Fruit fly (Drosophila melanogaster) whole organism, adult: ENCODE measurements around the gene CG32099.

Source experiments
- CG11617 ChIP-seq: fragments of 200-800 bp; sonication (Bioruptor generic); optimal IDR thresholded peaks from 2 replicates; lab custom pipeline; 2017; ENCODE audit warnings: mild to moderate bottlenecking, missing biosample characterization, missing genetic modification reagents, missing genetic modification characterization
- CG12768 ChIP-seq: fragments of 200-800 bp; sonication (Bioruptor generic); optimal IDR thresholded peaks from 2 replicates; lab custom pipeline; 2017; ENCODE audit warnings: missing biosample characterization, missing genetic modification characterization, mild to moderate bottlenecking, moderate library complexity, missing genetic modification reagents
- CG14711 ChIP-seq: fragments of 200-800 bp; sonication (Bioruptor generic); optimal IDR thresholded peaks from 2 replicates; lab custom pipeline; 2018; ENCODE audit warnings: missing biosample characterization, mild to moderate bottlenecking, missing genetic modification characterization, moderate library complexity
- CG1620 ChIP-seq: fragments of 200-800 bp; sonication (Bioruptor generic); optimal IDR thresholded peaks from 2 replicates; lab custom pipeline; 2016; ENCODE audit warnings: missing biosample characterization, missing genetic modification characterization
- CG33017 ChIP-seq: fragments of 200-800 bp; sonication (Bioruptor generic); optimal IDR thresholded peaks from 2 replicates; lab custom pipeline; 2018; ENCODE audit warnings: missing biosample characterization, mild to moderate bottlenecking, missing genetic modification characterization, moderate library complexity
- CG5204 ChIP-seq: fragments of 200-800 bp; sonication (Bioruptor generic); optimal IDR thresholded peaks from 2 replicates; lab custom pipeline; 2016; ENCODE audit warnings: missing biosample characterization, missing genetic modification characterization
- CG7045 ChIP-seq: fragments of 200-800 bp; sonication (Bioruptor generic); optimal IDR thresholded peaks from 2 replicates; lab custom pipeline; 2017; ENCODE audit warnings: missing biosample characterization, mild to moderate bottlenecking, missing genetic modification characterization
- CG7101 ChIP-seq: fragments of 200-800 bp; sonication (Bioruptor generic); optimal IDR thresholded peaks from 2 replicates; lab custom pipeline; 2018; ENCODE audit warnings: missing biosample characterization, mild to moderate bottlenecking, missing genetic modification characterization, moderate library complexity
- Clk ChIP-seq: fragments of 200-800 bp; sonication (Bioruptor generic); optimal IDR thresholded peaks from 2 replicates; lab custom pipeline; 2017; ENCODE audit warnings: missing biosample characterization, missing genetic modification characterization
- Crg-1 ChIP-seq: fragments of 200-800 bp; sonication (Bioruptor generic); optimal IDR thresholded peaks from 2 replicates; lab custom pipeline; 2016; ENCODE audit warnings: missing biosample characterization, missing genetic modification characterization
- Hr96 ChIP-seq: fragments of 200-800 bp; sonication (Bioruptor generic); optimal IDR thresholded peaks from 2 replicates; lab custom pipeline; 2016; ENCODE audit warnings: missing biosample characterization, missing genetic modification characterization
- Mnt ChIP-seq: fragments of 200-800 bp; sonication (Bioruptor generic); optimal IDR thresholded peaks from 2 replicates; lab custom pipeline; 2016; ENCODE audit warnings: missing biosample characterization, mild to moderate bottlenecking, missing genetic modification characterization
- bab1 ChIP-seq: fragments of 200-800 bp; sonication (Bioruptor generic); optimal IDR thresholded peaks from 3 replicates; lab custom pipeline; 2019; ENCODE audit warnings: missing biosample characterization, mild to moderate bottlenecking, missing genetic modification characterization, moderate library complexity
- cic ChIP-seq: fragments of 200-800 bp; sonication (Bioruptor generic); optimal IDR thresholded peaks from 2 replicates; lab custom pipeline; 2017; ENCODE audit warnings: missing biosample characterization, mild to moderate bottlenecking, missing genetic modification characterization, moderate library complexity
- cnc ChIP-seq, 2 experiments: fragments of >200 bp; optimal IDR thresholded peaks; 2 replicates each; lab custom pipeline; 2017
- kay ChIP-seq: fragments of 200-800 bp; sonication (Bioruptor generic); peaks from one replicate; lab custom pipeline; 2016; ENCODE audit warnings: missing biosample characterization, missing genetic modification characterization, borderline replicate concordance
- ovo ChIP-seq: fragments of 200-800 bp; sonication (Bioruptor generic); optimal IDR thresholded peaks from 2 replicates; lab custom pipeline; 2016; ENCODE audit warnings: missing biosample characterization, missing genetic modification characterization
- pad ChIP-seq: fragments of 200-800 bp; sonication (Bioruptor generic); optimal IDR thresholded peaks from 3 replicates; lab custom pipeline; 2017; ENCODE audit warnings: missing biosample characterization, missing genetic modification characterization, mild to moderate bottlenecking, moderate library complexity, missing genetic modification reagents
- tj ChIP-seq: fragments of 200-800 bp; sonication (Bioruptor generic); optimal IDR thresholded peaks from 3 replicates; lab custom pipeline; 2017; ENCODE audit warnings: missing biosample characterization, mild to moderate bottlenecking, missing genetic modification characterization, moderate library complexity
- toe ChIP-seq: fragments of 200-800 bp; sonication (Bioruptor generic); optimal IDR thresholded peaks from 2 replicates; lab custom pipeline; 2016; ENCODE audit warnings: missing biosample characterization, missing genetic modification characterization

Gene CG32099

DNA sequence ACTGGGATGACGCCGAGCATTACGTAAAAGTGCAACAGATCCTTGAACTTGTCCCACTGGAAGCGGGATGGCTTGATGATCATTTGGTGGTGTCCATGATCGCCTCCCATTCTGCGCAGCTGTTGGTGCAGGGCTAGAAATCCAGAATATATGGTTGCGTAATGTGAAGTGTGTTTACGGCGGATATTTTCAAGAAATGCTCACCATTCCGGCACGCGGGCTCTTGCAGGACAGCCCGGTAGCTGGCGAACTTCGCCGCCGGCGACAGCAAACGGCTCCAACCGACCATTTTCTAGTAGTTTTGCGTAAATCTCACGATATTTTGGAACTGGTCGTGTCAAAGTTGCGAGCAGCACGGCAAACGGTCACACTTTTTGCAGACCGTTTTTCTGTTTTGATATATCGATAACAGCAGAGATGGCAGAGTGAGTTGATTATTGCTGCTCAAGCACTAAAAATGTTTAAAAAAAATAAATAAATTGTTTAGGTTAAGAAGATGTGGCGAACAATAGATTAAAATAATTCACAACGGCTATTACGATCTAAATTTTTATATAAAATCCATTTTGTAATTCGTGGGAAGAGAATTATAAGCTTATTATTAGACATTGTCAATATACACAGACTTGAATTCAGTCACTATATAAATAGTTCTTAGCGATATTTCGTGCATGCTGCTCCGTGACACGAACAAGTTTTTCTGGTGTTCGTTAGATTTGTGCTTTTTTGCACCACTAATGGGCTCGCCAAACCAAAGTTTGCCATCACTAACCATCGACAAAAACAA, 10.8 kb upstream of the CG32099 start, which contains the start of the genes ND-SGDH and RhoGAP68F:
TSS of gene ND-SGDH (minus strand) at position 472 of the 787 bp plus-strand sequence.
TSS of gene RhoGAP68F (plus strand) at position 756 of the 787 bp plus-strand sequence.
- TF ChIP-seq cnc (optimal IDR thresholded peaks at IDR 0.05; lab: Kevin White, UChicago) (no peak), Clk (peak; percentile 85), Crg-1 (GFP tag; lab: Kevin White, UChicago) (peak; percentile 77), ovo (GFP tag; lab: Kevin White, UChicago) (peak; percentile 61), CG5204 (no peak), CG7045 (GFP tag; lab: Kevin White, UChicago) (peak; percentile 87), Mnt (GFP tag; lab: Kevin White, UChicago) (peak; percentile 73), kay (GFP tag; lab: Kevin White, UChicago) (no peak), pad (peak; percentile 70), Hr96 (GFP tag; lab: Kevin White, UChicago) (peak; percentile 88), CG33017 (tag; lab: Kevin White, UChicago) (peak; percentile 73), CG11617 (GFP tag; lab: Kevin White, UChicago) (peak; percentile 85), toe (GFP tag; lab: Kevin White, UChicago) (peak; percentile 94), CG12768 (peak; percentile 88), CG1620 (GFP tag; lab: Kevin White, UChicago) (peak; percentile 85), CG7101 (tag; lab: Kevin White, UChicago) (peak; percentile 83), CG14711 (tag; lab: Kevin White, UChicago) (peak; percentile 68), tj (peak; percentile 90), cic (peak; percentile 48), bab1 (GFP tag; lab: Kevin White, UChicago) (peak; percentile 69)

DNA sequence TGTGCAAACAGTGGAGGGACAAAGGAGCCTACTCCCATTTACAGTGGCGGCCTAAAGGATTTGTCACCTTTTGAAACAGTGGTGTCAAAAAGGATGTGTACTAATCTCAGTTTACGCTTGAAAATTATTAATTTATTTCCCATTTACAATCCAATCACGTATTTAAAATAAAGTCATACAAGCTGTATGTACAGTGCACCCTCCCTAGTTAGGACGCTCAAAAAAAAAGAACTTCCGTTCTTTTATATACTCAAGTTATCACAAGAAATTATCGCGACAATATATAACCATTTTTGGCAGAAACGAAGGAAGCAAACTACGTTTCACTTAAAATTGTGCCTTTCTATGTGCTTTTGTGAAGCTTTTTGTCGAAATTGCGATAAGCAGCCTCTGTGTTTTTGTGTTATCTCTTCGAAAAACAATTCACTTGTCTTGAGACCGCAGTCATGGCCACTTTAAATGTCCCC, 9.8 kb upstream of the CG32099 start:
- no peak for TF ChIP-seq kay (GFP tag; lab: Kevin White, UChicago)
- no peak for TF ChIP-seq cnc (optimal IDR thresholded peaks at IDR 0.05; lab: Kevin White, UChicago)
- peak; percentile 19 for TF ChIP-seq CG11617 (GFP tag; lab: Kevin White, UChicago)
- TF ChIP-seq cic: no peak
- peak; percentile 29 for TF ChIP-seq CG7101 (tag; lab: Kevin White, UChicago)
- TF ChIP-seq Clk: no peak
- no peak for TF ChIP-seq ovo (GFP tag; lab: Kevin White, UChicago)
- no peak for TF ChIP-seq bab1 (GFP tag; lab: Kevin White, UChicago)
- TF ChIP-seq CG5204: no peak
- TF ChIP-seq CG12768: no peak
- TF ChIP-seq tj: no peak
- peak; percentile 35 for TF ChIP-seq CG14711 (tag; lab: Kevin White, UChicago)
- TF ChIP-seq toe (GFP tag; lab: Kevin White, UChicago): no peak
- peak; percentile 7 for TF ChIP-seq pad
- peak; percentile 49 for TF ChIP-seq CG7045 (GFP tag; lab: Kevin White, UChicago)
- peak; percentile 12 for TF ChIP-seq Crg-1 (GFP tag; lab: Kevin White, UChicago)
- no peak for TF ChIP-seq Mnt (GFP tag; lab: Kevin White, UChicago)
- TF ChIP-seq CG1620 (GFP tag; lab: Kevin White, UChicago): peak; percentile 26
- TF ChIP-seq Hr96 (GFP tag; lab: Kevin White, UChicago): no peak
- TF ChIP-seq CG33017 (tag; lab: Kevin White, UChicago): peak; percentile 33

DNA sequence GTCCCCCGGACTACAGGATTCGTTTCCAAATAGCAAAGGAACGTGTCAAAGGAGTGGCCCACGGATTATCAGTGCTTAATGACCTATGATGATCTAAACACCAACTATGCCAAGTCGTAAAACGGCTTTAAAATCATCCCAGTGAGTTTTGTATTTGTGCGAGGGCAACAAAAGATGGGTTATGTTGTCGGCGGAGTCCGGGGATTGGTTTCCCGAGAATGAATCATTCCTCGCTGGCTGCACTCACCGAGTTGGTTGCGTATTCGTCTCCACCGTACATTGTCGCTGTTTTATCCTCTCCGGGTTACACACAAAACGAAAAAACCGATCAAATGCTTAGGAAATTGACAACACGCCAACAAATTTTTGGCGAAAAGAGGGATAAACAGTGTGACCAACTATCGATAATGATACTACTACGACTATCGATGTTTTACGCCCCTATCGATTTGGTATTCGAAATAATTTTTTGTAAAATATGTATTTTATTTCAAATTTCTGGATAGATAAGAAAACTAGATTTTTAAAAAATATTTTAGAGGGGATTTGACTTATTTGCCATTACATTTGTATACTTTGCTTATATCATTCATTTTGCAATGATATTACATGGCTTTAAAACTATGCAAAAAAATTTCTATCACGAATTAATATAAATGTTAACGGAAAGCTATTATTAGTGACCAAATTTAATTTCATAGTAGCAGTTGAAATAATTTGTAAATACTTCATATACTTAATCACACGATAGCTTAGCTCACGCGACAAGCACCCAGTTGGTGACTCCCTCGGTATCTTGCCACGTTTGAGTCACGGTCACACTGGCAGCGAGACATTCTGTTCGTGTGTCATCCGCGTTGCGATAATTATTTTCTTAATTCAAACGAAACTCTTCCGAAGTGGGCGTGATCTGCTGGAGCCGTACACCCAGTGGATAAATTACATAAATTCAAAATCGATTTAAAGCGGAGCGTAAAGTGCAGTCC, 3.1 kb upstream of the CG32099 start, which contains the start of the genes eIF3l and Nrx-IV:
TSS of gene eIF3l (minus strand) at position 389 of the 986 bp plus-strand sequence.
TSS of gene Nrx-IV (plus strand) at position 811 of the 986 bp plus-strand sequence.
- TF ChIP-seq tj (no peak), CG7045 (GFP tag; lab: Kevin White, UChicago) (no peak), pad (no peak), toe (GFP tag; lab: Kevin White, UChicago) (no peak), Hr96 (GFP tag; lab: Kevin White, UChicago) (no peak), cic (no peak), cnc (optimal IDR thresholded peaks at IDR 0.05; lab: Kevin White, UChicago) (no peak), CG1620 (GFP tag; lab: Kevin White, UChicago) (no peak), CG12768 (no peak), CG11617 (GFP tag; lab: Kevin White, UChicago) (no peak), ovo (GFP tag; lab: Kevin White, UChicago) (no peak)

- TF ChIP-seq CG7101 (tag; lab: Kevin White, UChicago): no peak
- peak; percentile 30 for TF ChIP-seq Mnt (GFP tag; lab: Kevin White, UChicago)
- TF ChIP-seq Crg-1 (GFP tag; lab: Kevin White, UChicago): no peak
- TF ChIP-seq ovo (GFP tag; lab: Kevin White, UChicago): peak; percentile 48
These were observed 2.1 kb upstream of the CG32099 start for dm6 chr3L:12146970-12147369.

- no peak for TF ChIP-seq ovo (GFP tag; lab: Kevin White, UChicago)
- TF ChIP-seq CG5204: no peak
- TF ChIP-seq Hr96 (GFP tag; lab: Kevin White, UChicago): no peak
- TF ChIP-seq CG14711 (tag; lab: Kevin White, UChicago): no peak
- TF ChIP-seq bab1 (GFP tag; lab: Kevin White, UChicago): no peak
- TF ChIP-seq CG12768: no peak
- TF ChIP-seq CG7045 (GFP tag; lab: Kevin White, UChicago): no peak
- no peak for TF ChIP-seq cnc (optimal IDR thresholded peaks at IDR 0.05; lab: Kevin White, UChicago)
- TF ChIP-seq cic: no peak
- TF ChIP-seq pad: no peak
- TF ChIP-seq Mnt (GFP tag; lab: Kevin White, UChicago): no peak
These were observed 13.1 kb downstream of the CG32099 start for dm6 chr3L:12162156-12162682.
